Fruit fly (Drosophila melanogaster): Measurements from ENCODE around the gene cm.
A peak's percentile ranks its signal among the peaks of the same experiment; 100 is the strongest.

cm gene

DNA sequence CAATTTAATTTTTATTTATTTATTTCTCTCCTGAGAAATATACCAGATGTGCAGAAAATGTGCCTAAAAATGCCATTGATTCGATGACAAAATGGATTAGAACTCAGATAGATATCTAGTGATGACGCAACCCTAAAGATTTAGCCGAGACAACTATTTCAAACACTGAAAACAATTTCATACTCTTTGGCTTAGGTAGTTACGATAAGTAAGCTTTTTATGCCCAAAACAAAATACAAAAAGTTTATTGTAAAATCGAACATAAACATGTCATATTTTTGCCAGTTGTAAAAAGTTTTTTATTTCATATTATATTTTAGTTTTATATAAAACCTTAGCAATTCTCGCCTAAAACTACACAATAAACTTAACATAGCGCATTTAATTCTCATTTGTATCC, 37.6 kb downstream of the cm start, which contains the start of gene CG3040 (continued):
- TF ChIP-seq CG8290 (GFP tag; optimal IDR thresholded peaks at IDR 0.05) (peak; percentile 5), CG8290 (tag; optimal IDR thresholded peaks at IDR 0.05) (peak in 1 of 2 experiments; percentile 70), Mrtf (GFP tag; IDR thresholded peaks at IDR 0.05) (no peak), gsb-n (tag; optimal IDR thresholded peaks at IDR 0.05) (no peak), eyg (GFP tag; optimal IDR thresholded peaks at IDR 0.05) (no peak), Gsc (GFP tag; IDR thresholded peaks at IDR 0.05) (no peak), usp (GFP tag; optimal IDR thresholded peaks at IDR 0.05) (no peak), pzg (GFP tag; optimal IDR thresholded peaks at IDR 0.05) (peak; percentile 82), CG11696 (GFP tag; IDR thresholded peaks at IDR 0.05) (no peak), CG1832 (GFP tag; optimal IDR thresholded peaks at IDR 0.05) (no peak), B-H1 (GFP tag; IDR thresholded peaks at IDR 0.05) (no peak), hth (optimal IDR thresholded peaks at IDR 0.05) (no peak), CG8281 (tag; optimal IDR thresholded peaks at IDR 0.05) (no peak), sob (GFP tag; IDR thresholded peaks at IDR 0.05) (0 out of 2 replicates have a peak, but pooled peaks have one; percentile 37), gt (GFP tag; IDR thresholded peaks at IDR 0.05) (no peak), fd3F (GFP tag; optimal IDR thresholded peaks at IDR 0.05) (peak; percentile 4), vvl (GFP tag; IDR thresholded peaks at IDR 0.05) (peak; percentile 63), CG13624 (GFP tag; optimal IDR thresholded peaks at IDR 0.05) (peak; percentile 39), Rfx (GFP tag; IDR thresholded peaks at IDR 0.05) (peak; percentile 54), Ptx1 (GFP tag; IDR thresholded peaks at IDR 0.05) (peak; percentile 36; the same call in 1 of the 2 replicates), NC2α (GFP tag; optimal IDR thresholded peaks at IDR 0.05) (no peak), ham (GFP tag; IDR thresholded peaks at IDR 0.05) (no peak), CG10543 (GFP tag; optimal IDR thresholded peaks at IDR 0.05) (no peak), CG10462 (GFP tag; optimal IDR thresholded peaks at IDR 0.05) (no peak), CG2129 (GFP tag; IDR thresholded peaks at IDR 0.05; ENCODE audit: partially characterized antibody) (no peak), salm (tag; optimal IDR thresholded peaks at IDR 0.05) (no peak), CG17385 (GFP tag; optimal IDR thresholded peaks at IDR 0.05) (no peak), otp (GFP tag; IDR thresholded peaks at IDR 0.05) (no peak), seq (GFP tag; IDR thresholded peaks at IDR 0.05) (no peak), Dref (GFP tag; IDR thresholded peaks at IDR 0.05) (peak; percentile 45), Nf-YA (GFP tag; IDR thresholded peaks at IDR 0.05) (no peak), Atf3 (GFP tag; optimal IDR thresholded peaks at IDR 0.05) (no peak), pfk (GFP tag; optimal IDR thresholded peaks at IDR 0.05) (no peak), Myb (GFP tag; optimal IDR thresholded peaks at IDR 0.05) (peak; percentile 9), Dll (GFP tag; IDR thresholded peaks at IDR 0.05; ENCODE audit: partially characterized antibody) (no peak), bigmax (GFP tag; optimal IDR thresholded peaks at IDR 0.05) (no peak), Taf1 (GFP tag; IDR thresholded peaks at IDR 0.05) (no peak), Sox100B (GFP tag; optimal IDR thresholded peaks at IDR 0.05) (no peak), CHES-1-like (GFP tag; optimal IDR thresholded peaks at IDR 0.05) (no peak), abd-A (tag; optimal IDR thresholded peaks at IDR 0.05) (peak; percentile 15), slou (GFP tag; optimal IDR thresholded peaks at IDR 0.05) (no peak), CkIIα-i1 (GFP tag; IDR thresholded peaks at IDR 0.05) (no peak), lab (GFP tag; optimal IDR thresholded peaks at IDR 0.05) (peak; percentile 44), crc (GFP tag; optimal IDR thresholded peaks at IDR 0.05) (no peak), CG14014 (GFP tag; IDR thresholded peaks at IDR 0.05) (0 out of 2 replicates have a peak, but pooled peaks have one; percentile 19), CG9215 (GFP tag; IDR thresholded peaks at IDR 0.05) (no peak), CG17328 (GFP tag; IDR thresholded peaks at IDR 0.05) (no peak), CG12155 (GFP tag; optimal IDR thresholded peaks at IDR 0.05) (peak; percentile 44), cad (GFP tag; optimal IDR thresholded peaks at IDR 0.05) (no peak), nmo (GFP tag; optimal IDR thresholded peaks at IDR 0.05) (peak; percentile 41), CG15601 (tag; optimal IDR thresholded peaks at IDR 0.05) (peak; percentile 99), Bgb (GFP tag; IDR thresholded peaks at IDR 0.05; ENCODE audit: partially characterized antibody) (no peak), CG7372 (GFP tag; IDR thresholded peaks at IDR 0.05) (no peak)
